Worm (Caenorhabditis elegans) whole organism, L3 larva: ENCODE data around the gene zip-9.

Experiments
- aly-2 ChIP-seq: fragments of 150-350 bp; optimal IDR thresholded peaks from 2 replicates; lab custom pipeline; 2014; ENCODE audit warnings: missing biosample characterization, missing genetic modification characterization
- ama-1 ChIP-seq: fragments of 150-350 bp; optimal IDR thresholded peaks from 2 replicates; lab custom pipeline; 2018
- ceh-82 ChIP-seq: fragments of 150-350 bp; optimal IDR thresholded peaks from 2 replicates; lab custom pipeline; 2014; ENCODE audit warnings: missing biosample characterization, missing genetic modification characterization
- fos-1 ChIP-seq: fragments of 150-350 bp; optimal IDR thresholded peaks from 2 replicates; lab custom pipeline; 2014; ENCODE audit warnings: missing biosample characterization, missing genetic modification characterization
- jun-1 ChIP-seq: fragments of 150-350 bp; optimal IDR thresholded peaks from 2 replicates; lab custom pipeline; 2014; ENCODE audit warnings: missing biosample characterization, missing genetic modification reagents, missing genetic modification characterization
- nhr-11 ChIP-seq: fragments of 150-350 bp; optimal IDR thresholded peaks from 2 replicates; lab custom pipeline; 2014; ENCODE audit warnings: missing biosample characterization, missing genetic modification characterization
- pha-4 ChIP-seq: fragments of 150-350 bp; optimal IDR thresholded peaks from 2 replicates; lab custom pipeline; 2014; ENCODE audit warnings: missing biosample characterization, missing genetic modification reagents, missing genetic modification characterization
- skn-1 ChIP-seq: fragments of 150-350 bp; optimal IDR thresholded peaks from 2 replicates; lab custom pipeline; 2014; ENCODE audit warnings: missing biosample characterization, missing genetic modification characterization

DNA sequence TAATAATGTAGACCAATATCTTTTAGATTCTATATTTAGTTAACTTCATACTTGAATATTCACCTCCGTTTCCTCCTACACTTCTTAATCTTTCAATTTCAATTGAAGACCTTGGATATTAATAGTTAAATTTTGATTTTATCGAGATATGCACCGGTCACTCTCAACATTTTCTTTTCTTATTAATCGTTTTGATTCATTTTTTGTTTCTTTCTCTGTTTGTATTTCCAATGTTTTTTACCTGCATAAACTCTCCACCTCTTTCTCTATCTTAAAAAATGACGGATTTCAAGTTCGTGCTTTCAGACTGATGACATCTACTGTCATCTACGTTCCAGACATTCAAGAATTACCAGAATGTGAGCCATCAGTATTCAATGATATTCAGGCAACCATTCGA lies 49.5 kb downstream of the zip-9 start, which contains the start of gene frpr-9:
- TF ChIP-seq aly-2 (tag; lab: Kevin White, UChicago) (no peak), ama-1 (lab: Kevin White, UChicago) (no peak), fos-1 (tag; lab: Kevin White, UChicago) (no peak), nhr-11 (tag; lab: Kevin White, UChicago) (no peak), ceh-82 (tag; lab: Kevin White, UChicago) (no peak), pha-4 (tag; lab: Kevin White, UChicago) (no peak), jun-1 (tag; lab: Kevin White, UChicago) (no peak), skn-1 (tag; lab: Kevin White, UChicago) (no peak)
